Worm (Caenorhabditis elegans) whole organism, L1 larva: ENCODE results near the gene M176.4.

Experiments used
- C34B4.2 ChIP-seq: sonication (generic microtip); optimal IDR thresholded peaks from 2 replicates; lab custom pipeline; 2017; ENCODE audit warnings: mild to moderate bottlenecking, missing genetic modification characterization, missing compliant biosample characterization
- ceh-82 ChIP-seq, 3 experiments: fragments of 150-350 bp in 1 of 3; sonication (generic microtip) in 2 of 3; optimal IDR thresholded peaks; 2 replicates each; lab custom pipeline; 2014 to 2017; ENCODE audit warnings: missing biosample characterization in 3 of 3, missing genetic modification characterization in 3 of 3
- fkh-4 ChIP-seq: sonication (generic microtip); optimal IDR thresholded peaks from 2 replicates; lab custom pipeline; 2016; ENCODE audit warnings: missing compliant biosample characterization, missing genetic modification characterization, borderline replicate concordance
- fos-1 ChIP-seq: fragments of 150-350 bp; optimal IDR thresholded peaks from 2 replicates; lab custom pipeline; 2014; ENCODE audit warnings: missing biosample characterization, missing genetic modification characterization
- hlh-17 ChIP-seq: fragments of 200-800 bp; sonication (Bioruptor generic); optimal IDR thresholded peaks from 2 replicates; lab custom pipeline; 2018; ENCODE audit warnings: missing genetic modification characterization, mild to moderate bottlenecking, missing compliant biosample characterization, moderate library complexity, borderline replicate concordance
- nhr-47 ChIP-seq: sonication (generic microtip); optimal IDR thresholded peaks from 2 replicates; lab custom pipeline; 2016; ENCODE audit warnings: mild to moderate bottlenecking, missing genetic modification characterization, moderate library complexity, missing compliant biosample characterization
- skn-1 ChIP-seq: fragments of 150-350 bp; optimal IDR thresholded peaks from 2 replicates; lab custom pipeline; 2014; ENCODE audit warnings: missing biosample characterization, missing genetic modification characterization
- sptf-1 ChIP-seq: fragments of 150-350 bp; optimal IDR thresholded peaks from 2 replicates; lab custom pipeline; 2014; ENCODE audit warnings: missing biosample characterization, missing genetic modification characterization
- unc-62 ChIP-seq: fragments of 150-350 bp; optimal IDR thresholded peaks from 2 replicates; lab custom pipeline; 2014; ENCODE audit warnings: missing biosample characterization, missing genetic modification reagents, missing genetic modification characterization

- no peak for TF ChIP-seq ceh-82 (tag; optimal IDR thresholded peaks at IDR 0.05; lab: Kevin White, UChicago)
- no peak for TF ChIP-seq unc-62 (GFP tag; lab: Kevin White, UChicago)
- TF ChIP-seq skn-1 (tag; lab: Kevin White, UChicago) = no peak
- TF ChIP-seq fos-1 (tag; lab: Kevin White, UChicago) = no peak
- TF ChIP-seq sptf-1 = no peak
- no peak for TF ChIP-seq hlh-17 (GFP tag; lab: Kevin White, UChicago)
- no peak for TF ChIP-seq C34B4.2 (tag; lab: Kevin White, UChicago)
- no peak for TF ChIP-seq fkh-4 (tag; lab: Kevin White, UChicago)
- no peak for TF ChIP-seq nhr-47 (tag; lab: Kevin White, UChicago)
Measured at ce11 chrII:9418065-9418567, at the start of gene M176.4, which contains the start of gene M176.16.
